Worm (Caenorhabditis elegans) whole organism, L3 larva: ENCODE data around the gene col-101.

Source experiments
- R02D3.7 ChIP-seq: fragments of 150-350 bp; optimal IDR thresholded peaks from 2 replicates; lab custom pipeline; 2014; ENCODE audit warnings: missing biosample characterization, missing genetic modification characterization
- ZK546.5 ChIP-seq: sonication (generic microtip); optimal IDR thresholded peaks from 2 replicates; lab custom pipeline; 2017; ENCODE audit warnings: missing biosample characterization, missing genetic modification characterization
- aly-2 ChIP-seq: fragments of 150-350 bp; optimal IDR thresholded peaks from 2 replicates; lab custom pipeline; 2014; ENCODE audit warnings: missing biosample characterization, missing genetic modification characterization
- ama-1 ChIP-seq: fragments of 150-350 bp; optimal IDR thresholded peaks from 2 replicates; lab custom pipeline; 2018
- ceh-16 ChIP-seq: sonication (generic microtip); optimal IDR thresholded peaks from 2 replicates; lab custom pipeline; 2017; ENCODE audit warnings: missing biosample characterization, missing genetic modification characterization
- ceh-28 ChIP-seq: fragments of 150-350 bp; optimal IDR thresholded peaks from 2 replicates; lab custom pipeline; 2014; ENCODE audit warnings: missing biosample characterization, missing genetic modification reagents, missing genetic modification characterization
- ceh-82 ChIP-seq: fragments of 150-350 bp; optimal IDR thresholded peaks from 2 replicates; lab custom pipeline; 2014; ENCODE audit warnings: missing biosample characterization, missing genetic modification characterization
- daf-12 ChIP-seq: fragments of 150-350 bp; optimal IDR thresholded peaks from 2 replicates; lab custom pipeline; 2014; ENCODE audit warnings: missing biosample characterization, missing genetic modification reagents, missing genetic modification characterization
- egl-27 ChIP-seq: sonication (generic microtip); optimal IDR thresholded peaks from 4 replicates; lab custom pipeline; 2017; ENCODE audit warnings: missing biosample characterization, missing genetic modification reagents, missing genetic modification characterization
- egl-5 ChIP-seq: fragments of 150-350 bp; optimal IDR thresholded peaks from 2 replicates; lab custom pipeline; 2017; ENCODE audit warnings: missing biosample characterization, missing genetic modification reagents, missing genetic modification characterization, inconsistent platforms
- elt-2 ChIP-seq: sonication (generic microtip); optimal IDR thresholded peaks from 2 replicates; lab custom pipeline; 2016; ENCODE audit warnings: missing genetic modification reagents, mild to moderate bottlenecking, missing genetic modification characterization, missing compliant biosample characterization
- elt-3 ChIP-seq, 3 experiments: fragments of 150-350 bp in 1 of 3; sonication (generic microtip) in 2 of 3; optimal IDR thresholded peaks; 2 replicates in 2 of 3; 4 replicates in 1 of 3; lab custom pipeline; 2014 to 2017; ENCODE audit warnings: missing biosample characterization in 3 of 3, missing genetic modification characterization in 3 of 3
- fkh-10 ChIP-seq: sonication (generic microtip); optimal IDR thresholded peaks from 2 replicates; lab custom pipeline; 2017; ENCODE audit warnings: missing biosample characterization, missing genetic modification reagents, missing genetic modification characterization
- fos-1 ChIP-seq: fragments of 150-350 bp; optimal IDR thresholded peaks from 2 replicates; lab custom pipeline; 2014; ENCODE audit warnings: missing biosample characterization, missing genetic modification characterization
- hmg-11 ChIP-seq: sonication (generic microtip); optimal IDR thresholded peaks from 2 replicates; lab custom pipeline; 2016; ENCODE audit warnings: missing genetic modification characterization, missing compliant biosample characterization
- jun-1 ChIP-seq: fragments of 150-350 bp; optimal IDR thresholded peaks from 2 replicates; lab custom pipeline; 2014; ENCODE audit warnings: missing biosample characterization, missing genetic modification reagents, missing genetic modification characterization
- lin-15B ChIP-seq: fragments of 150-350 bp; optimal IDR thresholded peaks from 2 replicates; lab custom pipeline; 2014; ENCODE audit warnings: missing biosample characterization, missing genetic modification characterization
- lin-39 ChIP-seq: fragments of 150-350 bp; optimal IDR thresholded peaks from 2 replicates; lab custom pipeline; 2018; ENCODE audit warnings: missing biosample characterization, missing genetic modification reagents, missing genetic modification characterization
- lsy-12 ChIP-seq: sonication (generic microtip); optimal IDR thresholded peaks from 2 replicates; lab custom pipeline; 2016; ENCODE audit warnings: mild to moderate bottlenecking, missing genetic modification characterization, missing compliant biosample characterization
- mml-1 ChIP-seq: fragments of 150-350 bp; sonication (generic microtip); optimal IDR thresholded peaks from 3 replicates; lab custom pipeline; 2014; ENCODE audit warnings: missing biosample characterization, missing genetic modification characterization
- nfya-1 ChIP-seq: sonication (generic microtip); optimal IDR thresholded peaks from 2 replicates; lab custom pipeline; 2017; ENCODE audit warnings: missing genetic modification characterization, mild to moderate bottlenecking, missing compliant biosample characterization, antibody characterized with exemption, moderate library complexity; ENCODE audit not compliant: insufficient read depth
- nhr-11 ChIP-seq: fragments of 150-350 bp; optimal IDR thresholded peaks from 2 replicates; lab custom pipeline; 2014; ENCODE audit warnings: missing biosample characterization, missing genetic modification characterization
- nhr-12 ChIP-seq: fragments of 150-350 bp; optimal IDR thresholded peaks from 2 replicates; lab custom pipeline; 2014; ENCODE audit warnings: missing biosample characterization, missing genetic modification characterization
- nhr-23 ChIP-seq: fragments of 150-350 bp; optimal IDR thresholded peaks from 2 replicates; lab custom pipeline; 2014; ENCODE audit warnings: missing biosample characterization, missing genetic modification reagents, missing genetic modification characterization
- nhr-237 ChIP-seq: fragments of 150-350 bp; optimal IDR thresholded peaks from 2 replicates; lab custom pipeline; 2014; ENCODE audit warnings: missing biosample characterization, missing genetic modification characterization
- nhr-25 ChIP-seq: sonication (generic microtip); optimal IDR thresholded peaks from 2 replicates; lab custom pipeline; 2017; ENCODE audit warnings: missing biosample characterization, missing genetic modification characterization
- nhr-28 ChIP-seq: fragments of 150-350 bp; optimal IDR thresholded peaks from 2 replicates; lab custom pipeline; 2014; ENCODE audit warnings: missing biosample characterization, missing genetic modification characterization
- nhr-43 ChIP-seq: sonication (generic microtip); optimal IDR thresholded peaks from 2 replicates; lab custom pipeline; 2016; ENCODE audit warnings: mild to moderate bottlenecking, missing genetic modification characterization, missing compliant biosample characterization; ENCODE audit not compliant: poor library complexity, severe bottlenecking
- nhr-76 ChIP-seq: fragments of 150-350 bp; sonication (generic microtip); optimal IDR thresholded peaks from 5 replicates; lab custom pipeline; 2014; ENCODE audit warnings: missing biosample characterization, missing genetic modification characterization
- nhr-77 ChIP-seq: fragments of 150-350 bp; optimal IDR thresholded peaks from 2 replicates; lab custom pipeline; 2014; ENCODE audit warnings: missing biosample characterization, missing genetic modification characterization
- pha-4 ChIP-seq: fragments of 150-350 bp; optimal IDR thresholded peaks from 2 replicates; lab custom pipeline; 2014; ENCODE audit warnings: missing biosample characterization, missing genetic modification reagents, missing genetic modification characterization
- pqm-1 ChIP-seq: fragments of 150-350 bp; optimal IDR thresholded peaks from 2 replicates; lab custom pipeline; 2017; ENCODE audit warnings: missing biosample characterization, missing genetic modification characterization, inconsistent platforms
- sea-2 ChIP-seq: fragments of 150-350 bp; sonication (generic microtip); optimal IDR thresholded peaks from 4 replicates; lab custom pipeline; 2014; ENCODE audit warnings: missing biosample characterization, missing genetic modification reagents, missing genetic modification characterization
- skn-1 ChIP-seq: fragments of 150-350 bp; optimal IDR thresholded peaks from 2 replicates; lab custom pipeline; 2014; ENCODE audit warnings: missing biosample characterization, missing genetic modification characterization
- snpc-4 ChIP-seq: fragments of 150-350 bp; optimal IDR thresholded peaks from 2 replicates; lab custom pipeline; 2014; ENCODE audit warnings: missing biosample characterization, missing genetic modification characterization
- tbx-2 ChIP-seq: sonication (generic microtip); optimal IDR thresholded peaks from 2 replicates; lab custom pipeline; 2016; ENCODE audit warnings: mild to moderate bottlenecking, missing genetic modification characterization, missing compliant biosample characterization
- unc-39 ChIP-seq: sonication (generic microtip); optimal IDR thresholded peaks from 4 replicates; lab custom pipeline; 2017; ENCODE audit warnings: missing biosample characterization, missing genetic modification characterization
- unc-62 ChIP-seq: fragments of 150-350 bp; sonication (generic microtip); optimal IDR thresholded peaks from 4 replicates; lab custom pipeline; 2014; ENCODE audit warnings: missing biosample characterization, missing genetic modification reagents, missing genetic modification characterization
- zag-1 ChIP-seq: fragments of 150-350 bp; optimal IDR thresholded peaks from 2 replicates; lab custom pipeline; 2014; ENCODE audit warnings: missing biosample characterization, missing genetic modification characterization
- ztf-11 ChIP-seq: fragments of 150-350 bp; optimal IDR thresholded peaks from 2 replicates; lab custom pipeline; 2014; ENCODE audit warnings: missing biosample characterization, missing genetic modification characterization

Gene col-101

DNA sequence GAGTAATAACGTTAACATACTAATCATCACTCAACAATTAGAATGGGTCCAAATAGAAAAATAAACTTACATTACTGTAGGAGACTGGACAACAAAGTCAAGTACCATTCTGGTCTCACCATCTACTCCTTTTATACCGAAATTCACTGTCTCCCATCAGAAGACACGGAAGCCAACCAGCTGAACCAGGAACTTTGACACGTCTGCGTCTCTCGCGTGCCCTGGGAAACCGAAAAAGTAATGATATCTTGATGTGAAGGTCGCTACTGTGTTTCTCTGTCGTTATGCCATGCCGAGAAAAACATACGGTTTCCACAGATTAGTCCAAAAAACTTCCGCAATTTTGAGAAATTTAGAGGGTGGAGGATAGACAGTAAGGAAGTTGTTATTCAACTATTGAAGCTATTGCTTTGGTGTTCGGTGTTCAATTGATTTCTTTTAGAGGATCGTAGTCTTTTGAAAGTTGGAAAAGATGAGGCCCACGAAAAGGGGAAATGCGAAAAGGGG lies at the start of gene col-101:
Gene col-101 (minus strand): TSS at position 457 of the 507 bp plus-strand sequence.
- TF ChIP-seq ama-1 (lab: Kevin White, UChicago) (no peak), ceh-28 (tag; lab: Kevin White, UChicago) (peak; percentile 16), nhr-237 (tag; lab: Kevin White, UChicago) (no peak), fos-1 (tag; lab: Kevin White, UChicago) (no peak), hmg-11 (tag; lab: Kevin White, UChicago) (no peak), elt-2 (tag; lab: Kevin White, UChicago) (no peak), nhr-23 (tag; lab: Kevin White, UChicago) (peak; percentile 49), unc-62 (no peak), elt-3 (tag; optimal IDR thresholded peaks at IDR 0.05; lab: Kevin White, UChicago) (no peak), nfya-1 (tag; lab: Kevin White, UChicago) (no peak), nhr-28 (tag; lab: Kevin White, UChicago) (no peak), nhr-25 (no peak), unc-39 (no peak), ZK546.5 (tag; lab: Kevin White, UChicago) (no peak), egl-5 (tag; lab: Kevin White, UChicago) (no peak)
- TF ChIP-seq, all 47 proteins: peak for 2

ce11 chrIV:375915-376314 lies 49.1 kb upstream of the col-101 start, which contains the start of gene fln-1:
TSS of gene fln-1 (minus strand) at chrIV:376015.
- TF ChIP-seq nhr-43 (tag; lab: Kevin White, UChicago) = no peak
- no peak for TF ChIP-seq tbx-2
- TF ChIP-seq ztf-11 (tag; lab: Kevin White, UChicago) = no peak
- no peak for TF ChIP-seq snpc-4 (tag; lab: Kevin White, UChicago)
- TF ChIP-seq R02D3.7 (tag; lab: Kevin White, UChicago) = no peak
- no peak for TF ChIP-seq aly-2 (tag; lab: Kevin White, UChicago)
- TF ChIP-seq fkh-10 (GFP tag; lab: Kevin White, UChicago) = no peak

ce11 chrIV:373963-374362 lies 47.1 kb upstream of the col-101 start:
- no peak for TF ChIP-seq nhr-11
- no peak for TF ChIP-seq fos-1 (tag; lab: Kevin White, UChicago)
- no peak for TF ChIP-seq lin-15B (tag; lab: Kevin White, UChicago)
- TF ChIP-seq pha-4 = no peak
- TF ChIP-seq ZK546.5 (tag; lab: Kevin White, UChicago) = no peak
- no peak for TF ChIP-seq jun-1 (tag; lab: Kevin White, UChicago)

DNA sequence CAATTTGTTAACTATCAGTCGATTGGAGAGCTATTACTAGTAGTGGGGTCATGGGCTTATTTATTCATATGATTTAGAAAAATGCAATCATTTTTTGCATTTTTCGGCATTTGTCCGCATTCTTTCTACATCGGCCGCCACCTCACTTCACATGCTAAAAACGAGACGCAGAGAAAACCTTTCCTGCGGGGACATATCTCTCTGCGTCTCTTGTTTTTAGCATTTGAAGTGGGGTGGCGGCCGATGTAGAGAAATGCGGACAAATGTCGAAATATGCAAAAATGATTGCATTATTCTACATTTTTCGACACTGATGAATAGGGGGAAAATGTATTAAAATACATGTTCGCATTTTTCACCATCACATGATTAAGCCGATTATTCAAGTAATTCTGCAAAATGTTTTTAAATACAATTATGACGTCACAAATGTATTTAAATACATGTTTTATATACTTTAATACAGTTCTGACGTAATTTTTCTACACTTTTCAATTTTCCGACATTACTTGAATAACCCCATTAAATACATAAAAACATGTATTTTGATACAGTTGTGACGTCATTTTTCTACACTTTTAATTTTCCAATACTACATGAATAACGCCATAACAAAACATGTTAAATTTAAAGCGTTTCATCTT lies 45.4 kb upstream of the col-101 start:
- peak; percentile 34 for TF ChIP-seq lin-15B (tag; lab: Kevin White, UChicago)
- no peak for TF ChIP-seq sea-2
- TF ChIP-seq lin-39 = no peak
- no peak for TF ChIP-seq fkh-10 (GFP tag; lab: Kevin White, UChicago)
- TF ChIP-seq ceh-28 (tag; lab: Kevin White, UChicago) = no peak
- no peak for TF ChIP-seq nhr-237 (tag; lab: Kevin White, UChicago)
- no peak for TF ChIP-seq nhr-77 (tag; lab: Kevin White, UChicago)
- TF ChIP-seq mml-1 = no peak
- TF ChIP-seq zag-1 (tag; lab: Kevin White, UChicago) = no peak
- no peak for TF ChIP-seq R02D3.7 (tag; lab: Kevin White, UChicago)
- TF ChIP-seq egl-5 (tag; lab: Kevin White, UChicago) = peak; percentile 39
- no peak for TF ChIP-seq nhr-28 (tag; lab: Kevin White, UChicago)
- TF ChIP-seq, all 47 proteins: peak for 2

- TF ChIP-seq ceh-82 (tag; lab: Kevin White, UChicago) (no peak), tbx-2 (no peak), skn-1 (tag; lab: Kevin White, UChicago) (no peak), fos-1 (tag; lab: Kevin White, UChicago) (no peak), R02D3.7 (tag; lab: Kevin White, UChicago) (no peak), lin-15B (tag; lab: Kevin White, UChicago) (peak; percentile 6), pqm-1 (tag; lab: Kevin White, UChicago) (no peak), nhr-237 (tag; lab: Kevin White, UChicago) (no peak), zag-1 (tag; lab: Kevin White, UChicago) (no peak), pha-4 (no peak), nhr-25 (peak; percentile 48), nhr-23 (tag; lab: Kevin White, UChicago) (peak; percentile 42), nhr-77 (tag; lab: Kevin White, UChicago) (no peak), egl-5 (tag; lab: Kevin White, UChicago) (peak; percentile 39), ceh-16 (tag; lab: Kevin White, UChicago) (no peak), nfya-1 (tag; lab: Kevin White, UChicago) (peak; percentile 37), aly-2 (tag; lab: Kevin White, UChicago) (no peak), lsy-12 (tag; lab: Kevin White, UChicago) (no peak), elt-3 (tag; optimal IDR thresholded peaks at IDR 0.05; lab: Kevin White, UChicago) (no peak), daf-12 (tag; lab: Kevin White, UChicago) (no peak), fkh-10 (GFP tag; lab: Kevin White, UChicago) (peak; percentile 17), ztf-11 (tag; lab: Kevin White, UChicago) (no peak), nhr-76 (tag; lab: Kevin White, UChicago) (no peak), egl-27 (tag; lab: Kevin White, UChicago) (no peak), unc-39 (no peak), snpc-4 (tag; lab: Kevin White, UChicago) (no peak), nhr-12 (tag; lab: Kevin White, UChicago) (no peak), sea-2 (no peak), unc-62 (no peak)
Observed at ce11 chrIV:366406-366805, 39.6 kb upstream of the col-101 start.
